Worm (Caenorhabditis elegans) whole organism, young adult: Measurements from ENCODE around the gene Y37E11B.6.

Experiments
- B0035.1 ChIP-seq: sonication (generic microtip); optimal IDR thresholded peaks from 2 replicates; lab custom pipeline; 2016; ENCODE audit warnings: missing genetic modification characterization, mild to moderate bottlenecking, missing compliant biosample characterization, missing genotype, missing genetic modification reagents
- C06A6.2 ChIP-seq: fragments of 200-800 bp; sonication (Bioruptor generic); conservative IDR thresholded peaks from 2 replicates; pipeline ENCODE4 v1.3.6; 2022; ENCODE audit warnings: missing genetic modification characterization, missing compliant biosample characterization
- C17E4.6 ChIP-seq: fragments of 200-800 bp; sonication (Bioruptor generic); IDR thresholded peaks from 2 replicates; pipeline ENCODE4 v1.3.6; 2022; ENCODE audit warnings: missing genetic modification reagents, missing genetic modification characterization, missing compliant biosample characterization
- F49E8.2 ChIP-seq: sonication (generic microtip); optimal IDR thresholded peaks from 3 replicates; lab custom pipeline; 2017; ENCODE audit warnings: missing genetic modification characterization, mild to moderate bottlenecking, missing compliant biosample characterization, antibody characterized with exemption, moderate library complexity; ENCODE audit not compliant: insufficient read depth
- F55B11.4 ChIP-seq: sonication (generic microtip); optimal IDR thresholded peaks from 2 replicates; lab custom pipeline; 2016; ENCODE audit warnings: missing compliant biosample characterization, missing genetic modification characterization, borderline replicate concordance; ENCODE audit not compliant: insufficient read depth
- F57C9.4 ChIP-seq: sonication (generic microtip); optimal IDR thresholded peaks from 2 replicates; lab custom pipeline; 2017; ENCODE audit warnings: mild to moderate bottlenecking, missing genetic modification characterization, missing compliant biosample characterization
- T07F8.4 ChIP-seq: sonication (generic microtip); optimal IDR thresholded peaks from 2 replicates; lab custom pipeline; 2016; ENCODE audit warnings: mild to moderate bottlenecking, missing genetic modification characterization, moderate library complexity, missing compliant biosample characterization
- Y53G8AR.9 ChIP-seq: fragments of 200-800 bp; sonication (Bioruptor generic); conservative IDR thresholded peaks from 2 replicates; pipeline ENCODE4 v1.3.6; 2022; ENCODE audit warnings: missing genetic modification reagents, missing genetic modification characterization, missing compliant biosample characterization
- ZK185.1 ChIP-seq: sonication (generic microtip); optimal IDR thresholded peaks from 2 replicates; lab custom pipeline; 2016; ENCODE audit warnings: mild to moderate bottlenecking, missing genetic modification characterization, missing compliant biosample characterization; ENCODE audit not compliant: poor library complexity, severe bottlenecking
- akir-1 ChIP-seq: fragments of 200-800 bp; sonication (Bioruptor generic); optimal IDR thresholded peaks from 2 replicates; lab custom pipeline; 2018; ENCODE audit warnings: mild to moderate bottlenecking, missing genetic modification characterization, moderate library complexity, missing compliant biosample characterization
- aptf-2 ChIP-seq: fragments of 200-800 bp; sonication (Bioruptor generic); conservative IDR thresholded peaks from 2 replicates; pipeline ENCODE4 v1.3.6; 2022; ENCODE audit warnings: missing genetic modification reagents, missing genetic modification characterization, missing compliant biosample characterization
- atf-7 ChIP-seq: sonication (generic microtip); optimal IDR thresholded peaks from 2 replicates; lab custom pipeline; 2017; ENCODE audit warnings: mild to moderate bottlenecking, missing genetic modification characterization, missing compliant biosample characterization
- cebp-1 ChIP-seq, 2 experiments: fragments of 200-800 bp in 1 of 2; sonication (Bioruptor generic) in 1 of 2; sonication (generic microtip) in 1 of 2; IDR thresholded peaks in 1 of 2; optimal IDR thresholded peaks in 1 of 2; 2 replicates each; pipeline versions ENCODE4 v1.3.6 to Lab custom; 2017 to 2022; ENCODE audit warnings: missing compliant biosample characterization in 2 of 2, missing genetic modification characterization in 2 of 2, mild to moderate bottlenecking in 1 of 2, missing genetic modification reagents in 1 of 2, moderate library complexity in 1 of 2
- cebp-2 ChIP-seq: fragments of 200-800 bp; sonication (Bioruptor generic); IDR thresholded peaks from 2 replicates; pipeline ENCODE4 v1.3.6; 2022; ENCODE audit warnings: missing genetic modification characterization, missing compliant biosample characterization
- ceh-27 ChIP-seq: fragments of 200-800 bp; sonication (Bioruptor generic); optimal IDR thresholded peaks from 2 replicates; lab custom pipeline; 2018; ENCODE audit warnings: mild to moderate bottlenecking, missing genetic modification characterization, moderate library complexity, missing compliant biosample characterization
- ceh-91 ChIP-seq: fragments of 200-800 bp; sonication (Bioruptor generic); IDR thresholded peaks from 2 replicates; pipeline ENCODE4 v1.3.6; 2022; ENCODE audit warnings: missing genetic modification reagents, missing genetic modification characterization, missing compliant biosample characterization
- die-1 ChIP-seq: sonication (generic microtip); optimal IDR thresholded peaks from 2 replicates; lab custom pipeline; 2016; ENCODE audit warnings: missing genotype, mild to moderate bottlenecking, missing genetic modification characterization, missing compliant biosample characterization
- dpl-1 ChIP-seq: fragments of 150-350 bp; optimal IDR thresholded peaks from 2 replicates; lab custom pipeline; 2014; ENCODE audit warnings: missing biosample characterization, missing genetic modification reagents, missing genetic modification characterization
- egl-18 ChIP-seq: fragments of 200-800 bp; sonication (Bioruptor generic); IDR thresholded peaks from 2 replicates; pipeline ENCODE4 v1.3.6; 2022; ENCODE audit warnings: missing genetic modification reagents, missing genetic modification characterization, missing compliant biosample characterization
- egl-44 ChIP-seq: fragments of 200-800 bp; sonication (Bioruptor generic); IDR thresholded peaks from 2 replicates; pipeline ENCODE4 v1.3.6; 2022; ENCODE audit warnings: missing genetic modification reagents, missing genetic modification characterization, missing compliant biosample characterization
- hmg-20 ChIP-seq: fragments of 200-800 bp; sonication (Bioruptor generic); IDR thresholded peaks from 2 replicates; pipeline ENCODE4 v1.3.6; 2022; ENCODE audit warnings: missing genetic modification reagents, missing genetic modification characterization, missing compliant biosample characterization
- lag-1 ChIP-seq: fragments of 200-800 bp; sonication (Bioruptor generic); IDR thresholded peaks from 2 replicates; pipeline ENCODE4 v1.3.6; 2022; ENCODE audit warnings: missing genetic modification reagents, missing genetic modification characterization, missing compliant biosample characterization
- let-526 ChIP-seq: fragments of 200-800 bp; sonication (Bioruptor generic); IDR thresholded peaks from 2 replicates; pipeline ENCODE4 v1.3.6; 2022; ENCODE audit warnings: missing genetic modification reagents, missing genetic modification characterization, missing compliant biosample characterization
- lin-54 ChIP-seq: fragments of 200-800 bp; sonication (Bioruptor generic); optimal IDR thresholded peaks from 2 replicates; lab custom pipeline; 2018; ENCODE audit warnings: mild to moderate bottlenecking, missing genetic modification characterization, missing compliant biosample characterization
- madf-6 ChIP-seq: fragments of 200-800 bp; sonication (Bioruptor generic); IDR thresholded peaks from 2 replicates; pipeline ENCODE4 v1.3.6; 2022; ENCODE audit warnings: missing genetic modification reagents, missing genetic modification characterization, missing compliant biosample characterization
- madf-8 ChIP-seq: fragments of 200-800 bp; sonication (Bioruptor generic); conservative IDR thresholded peaks from 2 replicates; pipeline ENCODE4 v1.3.6; 2022; ENCODE audit warnings: missing genetic modification reagents, missing genetic modification characterization, missing compliant biosample characterization
- mes-4 ChIP-seq: sonication (generic microtip); optimal IDR thresholded peaks from 2 replicates; lab custom pipeline; 2016; ENCODE audit warnings: missing genotype, missing genetic modification characterization, missing compliant biosample characterization
- nhr-179 ChIP-seq: sonication (generic microtip); optimal IDR thresholded peaks from 2 replicates; lab custom pipeline; 2016; ENCODE audit warnings: mild to moderate bottlenecking, missing genetic modification characterization, missing compliant biosample characterization
- nhr-90 ChIP-seq: sonication (generic microtip); optimal IDR thresholded peaks from 2 replicates; lab custom pipeline; 2016; ENCODE audit warnings: missing genotype, mild to moderate bottlenecking, missing genetic modification characterization, missing compliant biosample characterization
- rcor-1 ChIP-seq: fragments of 200-800 bp; sonication (Bioruptor generic); IDR thresholded peaks from 2 replicates; pipeline ENCODE4 v1.3.6; 2022; ENCODE audit warnings: missing genetic modification reagents, missing genetic modification characterization, missing compliant biosample characterization
- repo-1 ChIP-seq: sonication (generic microtip); optimal IDR thresholded peaks from 2 replicates; lab custom pipeline; 2017; ENCODE audit warnings: mild to moderate bottlenecking, missing genetic modification characterization, missing compliant biosample characterization
- sdz-38 ChIP-seq: sonication (generic microtip); optimal IDR thresholded peaks from 2 replicates; lab custom pipeline; 2016; ENCODE audit warnings: missing genotype, missing genetic modification characterization, missing compliant biosample characterization
- snpc-1.1 ChIP-seq: sonication (generic microtip); optimal IDR thresholded peaks from 2 replicates; lab custom pipeline; 2017; ENCODE audit warnings: missing genetic modification characterization, mild to moderate bottlenecking, missing compliant biosample characterization, antibody characterized with exemption, moderate library complexity, missing genotype, missing genetic modification reagents; ENCODE audit not compliant: insufficient read depth
- snpc-1.3 ChIP-seq: sonication (generic microtip); optimal IDR thresholded peaks from 2 replicates; lab custom pipeline; 2017; ENCODE audit warnings: missing genetic modification characterization, mild to moderate bottlenecking, missing compliant biosample characterization, antibody characterized with exemption, moderate library complexity, missing genotype, missing genetic modification reagents; ENCODE audit not compliant: insufficient read depth
- snpc-3.4 ChIP-seq: sonication (generic microtip); optimal IDR thresholded peaks from 2 replicates; lab custom pipeline; 2017; ENCODE audit warnings: missing genetic modification characterization, mild to moderate bottlenecking, missing compliant biosample characterization, antibody characterized with exemption, moderate library complexity, missing genotype, missing genetic modification reagents
- tbp1 ChIP-seq: fragments of 200-800 bp; sonication (Bioruptor generic); optimal IDR thresholded peaks from 2 replicates; lab custom pipeline; 2018; ENCODE audit warnings: mild to moderate bottlenecking, missing genetic modification characterization, missing compliant biosample characterization
- tbx-9 ChIP-seq: sonication (generic microtip); optimal IDR thresholded peaks from 2 replicates; lab custom pipeline; 2016; ENCODE audit warnings: borderline replicate concordance, missing genetic modification characterization, inconsistent platforms, missing compliant biosample characterization
- unc-62 ChIP-seq: fragments of 150-350 bp; optimal IDR thresholded peaks from 2 replicates; lab custom pipeline; 2014; ENCODE audit warnings: missing biosample characterization, missing genetic modification reagents, missing genetic modification characterization
- ztf-22 ChIP-seq: fragments of 200-800 bp; sonication (Bioruptor generic); optimal IDR thresholded peaks from 2 replicates; lab custom pipeline; 2018; ENCODE audit warnings: mild to moderate bottlenecking, missing genetic modification characterization, moderate library complexity, missing compliant biosample characterization
- ztf-25 ChIP-seq: fragments of 200-800 bp; sonication (Bioruptor generic); IDR thresholded peaks from 2 replicates; pipeline ENCODE4 v1.3.6; 2022; ENCODE audit warnings: missing genetic modification reagents, missing genetic modification characterization, missing compliant biosample characterization
- ztf-26 ChIP-seq: sonication (generic microtip); optimal IDR thresholded peaks from 2 replicates; lab custom pipeline; 2017; ENCODE audit warnings: missing genetic modification characterization, missing compliant biosample characterization

Y37E11B.6 gene

DNA sequence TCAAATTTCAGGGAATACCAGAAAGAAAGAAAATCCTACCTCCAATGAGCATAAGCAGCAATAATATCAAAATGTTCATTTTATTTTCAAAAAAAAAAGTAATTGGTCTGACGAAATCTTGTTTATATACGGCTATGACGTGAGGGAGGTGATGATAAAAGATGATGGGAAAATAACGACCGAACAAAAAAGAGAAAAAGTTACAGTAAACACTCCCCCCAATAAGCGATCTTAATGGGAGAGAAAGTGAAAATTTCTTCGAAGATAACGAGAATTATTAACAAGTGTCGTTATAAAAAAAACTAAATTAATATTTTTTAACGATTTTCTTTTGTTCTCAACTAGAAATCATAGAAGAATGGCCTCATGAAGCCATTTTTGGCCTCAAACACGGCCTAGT is 852 bp upstream of the Y37E11B.6 start, which contains the start of gene Y37E11B.7:
TSS of gene Y37E11B.7 (minus strand) at position 207 of the 400 bp plus-strand sequence.
- TF ChIP-seq mes-4 (no peak), F55B11.4 (tag; lab: Kevin White, UChicago) (no peak), egl-18 (GFP tag; lab: Robert Waterston, UW) (no peak), aptf-2 (GFP tag; lab: Robert Waterston, UW) (no peak), snpc-1.3 (tag; lab: Kevin White, UChicago) (no peak), B0035.1 (tag; lab: Kevin White, UChicago) (no peak), madf-8 (GFP tag; lab: Robert Waterston, UW) (no peak), C17E4.6 (GFP tag; lab: Robert Waterston, UW) (no peak), lag-1 (GFP tag; lab: Robert Waterston, UW) (no peak), madf-6 (GFP tag; lab: Robert Waterston, UW) (no peak), repo-1 (tag; lab: Kevin White, UChicago) (no peak), let-526 (GFP tag; lab: Robert Waterston, UW) (no peak)
- TF ChIP-seq, all 124 proteins: peak for 0

DNA sequence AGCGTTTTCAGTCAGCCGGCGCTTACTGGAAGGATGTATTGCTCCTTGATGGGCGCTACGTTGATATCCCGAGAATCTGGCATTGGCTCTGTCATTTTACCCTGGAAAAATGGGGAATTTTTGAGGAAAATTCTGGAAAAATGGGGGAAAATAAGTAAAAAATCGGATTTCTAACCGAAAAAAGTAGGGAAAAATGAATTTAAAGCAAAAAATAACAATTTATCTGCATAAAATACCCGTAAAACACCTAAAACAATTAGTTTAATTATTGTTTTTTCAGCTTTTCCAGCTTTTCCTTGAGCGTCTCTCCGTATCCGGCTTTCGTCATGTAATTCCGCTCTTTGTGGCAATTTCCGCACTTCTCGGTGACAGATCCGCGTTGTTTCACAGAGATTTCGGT is 654 bp downstream of the Y37E11B.6 start, which contains the start of gene Y37E11B.5:
TSS of gene Y37E11B.5 (minus strand) at position 101 of the 400 bp plus-strand sequence.
- TF ChIP-seq snpc-3.4 (tag; lab: Kevin White, UChicago) (no peak), akir-1 (GFP tag; lab: Kevin White, UChicago) (no peak), Y53G8AR.9 (GFP tag; lab: Robert Waterston, UW) (no peak), atf-7 (tag; lab: Kevin White, UChicago) (no peak), dpl-1 (GFP tag; lab: Kevin White, UChicago) (no peak), hmg-20 (GFP tag; lab: Robert Waterston, UW) (no peak), ztf-22 (GFP tag; lab: Kevin White, UChicago) (no peak), C06A6.2 (GFP tag; lab: Robert Waterston, UW) (no peak), unc-62 (no peak), lin-54 (GFP tag; lab: Kevin White, UChicago) (no peak), nhr-179 (tag; lab: Kevin White, UChicago) (no peak), ZK185.1 (no peak), sdz-38 (no peak), tbp1 (GFP tag; lab: Kevin White, UChicago) (no peak), rcor-1 (GFP tag; lab: Robert Waterston, UW) (no peak), snpc-1.1 (tag; lab: Kevin White, UChicago) (no peak), ztf-25 (GFP tag; lab: Robert Waterston, UW) (no peak)

DNA sequence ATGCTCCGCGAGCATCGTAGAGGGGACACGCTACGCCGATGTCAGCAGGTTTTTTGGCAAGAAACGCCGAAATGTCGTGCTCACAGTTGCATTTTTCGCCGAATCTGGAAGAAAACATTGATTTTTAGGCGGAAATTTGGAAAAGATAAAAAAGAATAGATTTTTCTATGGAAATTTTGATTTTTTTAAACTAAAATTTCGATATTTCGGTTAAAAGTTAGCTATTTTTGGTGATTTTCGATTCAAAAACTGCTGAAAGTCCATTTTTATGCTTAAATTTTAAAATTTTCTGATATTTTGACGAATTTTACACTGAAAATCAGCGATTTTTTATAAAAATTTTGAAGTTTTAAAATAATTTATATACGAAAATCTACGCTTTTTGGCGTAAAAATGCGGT is 1.8 kb downstream of the Y37E11B.6 start:
- TF ChIP-seq F49E8.2 (tag; lab: Kevin White, UChicago): no peak
- no peak for TF ChIP-seq cebp-1 (GFP tag; IDR thresholded peaks at IDR 0.05; lab: Robert Waterston, UW)
- TF ChIP-seq cebp-1 (tag; optimal IDR thresholded peaks at IDR 0.05; lab: Kevin White, UChicago): no peak
- no peak for TF ChIP-seq cebp-2 (GFP tag; lab: Robert Waterston, UW)
- no peak for TF ChIP-seq snpc-1.3 (tag; lab: Kevin White, UChicago)
- no peak for TF ChIP-seq snpc-3.4 (tag; lab: Kevin White, UChicago)
- TF ChIP-seq ceh-91 (GFP tag; lab: Robert Waterston, UW): no peak
- no peak for TF ChIP-seq C06A6.2 (GFP tag; lab: Robert Waterston, UW)
- TF ChIP-seq egl-44 (GFP tag; lab: Robert Waterston, UW): no peak
- no peak for TF ChIP-seq let-526 (GFP tag; lab: Robert Waterston, UW)
- TF ChIP-seq F57C9.4 (tag; lab: Kevin White, UChicago): no peak
- TF ChIP-seq snpc-1.1 (tag; lab: Kevin White, UChicago): no peak
- TF ChIP-seq nhr-90 (tag; lab: Kevin White, UChicago): no peak
- TF ChIP-seq ztf-26 (tag; lab: Kevin White, UChicago): no peak
- TF ChIP-seq die-1 (tag; lab: Kevin White, UChicago): no peak
- no peak for TF ChIP-seq tbx-9 (tag; lab: Kevin White, UChicago)
- no peak for TF ChIP-seq T07F8.4 (tag; lab: Kevin White, UChicago)
- TF ChIP-seq ceh-27 (GFP tag; lab: Kevin White, UChicago): no peak
